Worm (Caenorhabditis elegans) whole organism, L4 larva: ENCODE results near the gene T08A11.1.

ENCODE experiments used
- aly-2 ChIP-seq: sonication (generic microtip); optimal IDR thresholded peaks from 2 replicates; lab custom pipeline; 2018; ENCODE audit warnings: missing biosample characterization, missing genetic modification characterization
- ama-1 ChIP-seq: fragments of 150-350 bp; optimal IDR thresholded peaks from 2 replicates; lab custom pipeline; 2014; ENCODE audit warnings: inconsistent platforms, mixed read lengths
- ceh-82 ChIP-seq: sonication (generic microtip); optimal IDR thresholded peaks from 2 replicates; lab custom pipeline; 2017; ENCODE audit warnings: missing biosample characterization, missing genetic modification characterization
- dpl-1 ChIP-seq: fragments of 150-350 bp; optimal IDR thresholded peaks from 2 replicates; lab custom pipeline; 2014; ENCODE audit warnings: missing biosample characterization, missing genetic modification reagents, missing genetic modification characterization
- lin-13 ChIP-seq: fragments of 150-350 bp; optimal IDR thresholded peaks from 2 replicates; lab custom pipeline; 2014; ENCODE audit warnings: missing biosample characterization, missing genetic modification reagents, missing genetic modification characterization
- lin-15B ChIP-seq: fragments of 150-350 bp; sonication (generic microtip); optimal IDR thresholded peaks from 3 replicates; lab custom pipeline; 2014; ENCODE audit warnings: missing biosample characterization, missing genetic modification characterization
- nhr-237 ChIP-seq: sonication (generic microtip); optimal IDR thresholded peaks from 2 replicates; lab custom pipeline; 2017; ENCODE audit warnings: missing biosample characterization, missing genetic modification characterization
- pqm-1 ChIP-seq: sonication (generic microtip); optimal IDR thresholded peaks from 2 replicates; lab custom pipeline; 2017; ENCODE audit warnings: missing biosample characterization, missing genetic modification characterization
- unc-39 ChIP-seq: sonication (generic microtip); optimal IDR thresholded peaks from 2 replicates; lab custom pipeline; 2017; ENCODE audit warnings: missing biosample characterization, missing genetic modification characterization
- unc-62 ChIP-seq, 3 experiments: fragments of 150-350 bp in 1 of 3; sonication (generic microtip); optimal IDR thresholded peaks in 2 of 3; peaks in 1 of 3; 1 replicate in 1 of 3; 2 replicates in 2 of 3; lab custom pipeline; 2014 to 2017; ENCODE audit warnings: missing biosample characterization in 3 of 3, missing genetic modification characterization in 3 of 3, missing genetic modification reagents in 3 of 3, missing genotype in 1 of 3

DNA sequence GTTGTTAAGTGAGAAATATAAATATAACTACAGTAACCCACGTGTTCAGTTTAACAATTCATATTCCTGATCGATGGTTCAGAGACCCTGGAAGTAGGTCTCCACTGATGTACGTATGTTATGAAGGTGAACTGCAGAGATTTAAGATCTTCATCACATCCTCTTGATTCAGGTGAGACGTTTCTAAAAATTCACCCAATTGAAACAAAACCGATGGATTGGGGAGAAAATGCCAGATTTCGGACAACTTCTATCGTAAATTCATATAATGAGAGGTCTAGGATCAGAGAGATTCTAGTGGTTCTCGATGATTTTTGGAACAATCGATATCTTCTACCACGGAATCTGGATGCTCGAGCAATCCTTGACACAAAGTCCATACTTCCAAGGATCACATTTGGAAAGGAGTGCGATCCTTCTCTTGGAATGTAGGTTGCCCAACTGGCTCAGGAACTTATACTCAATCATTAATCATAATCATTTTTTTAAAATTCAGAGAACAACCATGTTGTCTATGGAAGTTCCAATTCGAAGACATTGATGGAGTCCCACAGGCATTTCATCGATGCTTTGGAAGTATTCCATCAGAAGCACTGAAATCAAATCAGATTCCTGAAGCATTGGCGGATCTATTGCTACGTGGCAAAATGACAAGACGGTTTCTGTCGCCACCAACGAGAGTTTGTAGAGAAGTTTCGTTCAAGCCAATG lies 31.4 kb upstream of the T08A11.1 start, which contains the start of the genes nth-1 and R10E4.7:
- no peak for TF ChIP-seq unc-39 (tag; lab: Kevin White, UChicago)
- no peak for TF ChIP-seq aly-2 (tag; lab: Kevin White, UChicago)
- TF ChIP-seq ceh-82 (tag; lab: Kevin White, UChicago) = no peak
- no peak for TF ChIP-seq ama-1 (lab: Kevin White, UChicago)
- no peak for TF ChIP-seq nhr-237 (tag; lab: Kevin White, UChicago)
- no peak for TF ChIP-seq lin-15B (tag; lab: Kevin White, UChicago)
- TF ChIP-seq pqm-1 = no peak
- no peak for TF ChIP-seq lin-13 (GFP tag; lab: Kevin White, UChicago)
- no peak for TF ChIP-seq unc-62 (GFP tag; optimal IDR thresholded peaks at IDR 0.05 in 1 of 2; lab: Kevin White, UChicago)
- no peak for TF ChIP-seq unc-62 (tag; optimal IDR thresholded peaks at IDR 0.05; lab: Kevin White, UChicago)
- no peak for TF ChIP-seq dpl-1 (GFP tag; lab: Kevin White, UChicago)
